Fruit fly (Drosophila melanogaster) whole organism, embryonic: Measurements from ENCODE around the gene CG14342.

Source experiments
- CG10147 ChIP-seq: fragments of 200-800 bp; sonication (Bioruptor generic); optimal IDR thresholded peaks from 2 replicates; lab custom pipeline; 2019; ENCODE audit warnings: missing biosample characterization, mild to moderate bottlenecking, missing genetic modification characterization, moderate library complexity
- CG10543 ChIP-seq: fragments of 200-800 bp; sonication (Bioruptor generic); optimal IDR thresholded peaks from 3 replicates; lab custom pipeline; 2017; ENCODE audit warnings: missing biosample characterization, mild to moderate bottlenecking, missing genetic modification characterization, moderate library complexity
- CG10565 ChIP-seq: fragments of 200-800 bp; sonication (Bioruptor generic); optimal IDR thresholded peaks from 3 replicates; lab custom pipeline; 2016; ENCODE audit warnings: missing biosample characterization, mild to moderate bottlenecking, missing genetic modification characterization
- CG10959 ChIP-seq: fragments of 200-800 bp; sonication (Bioruptor generic); IDR thresholded peaks from 2 replicates; pipeline ENCODE4 v1.3.6; 2022; ENCODE audit warnings: missing biosample characterization, missing genetic modification characterization
- CG11085 ChIP-seq: fragments of 200-800 bp; sonication (Bioruptor generic); IDR thresholded peaks from 2 replicates; pipeline ENCODE4 v1.3.6; 2022; ENCODE audit warnings: missing biosample characterization, missing genetic modification characterization
- CG11560 ChIP-seq: fragments of 200-800 bp; sonication (Bioruptor generic); IDR thresholded peaks from 3 replicates; pipeline ENCODE4 v1.3.6; 2022; ENCODE audit warnings: missing biosample characterization, missing genetic modification characterization
- CG12219 ChIP-seq: fragments of 200-800 bp; sonication (Bioruptor generic); optimal IDR thresholded peaks from 3 replicates; lab custom pipeline; 2018; ENCODE audit warnings: missing biosample characterization, mild to moderate bottlenecking, missing genetic modification characterization
- CG1233 ChIP-seq: fragments of 200-800 bp; sonication (Bioruptor generic); optimal IDR thresholded peaks from 4 replicates; lab custom pipeline; 2018; ENCODE audit warnings: missing biosample characterization, mild to moderate bottlenecking, missing genetic modification characterization
- CG13123 ChIP-seq: fragments of 200-800 bp; sonication (Bioruptor generic); optimal IDR thresholded peaks from 2 replicates; lab custom pipeline; 2016; ENCODE audit warnings: missing biosample characterization, missing genetic modification characterization
- CG13624 ChIP-seq: fragments of 200-800 bp; sonication (Bioruptor generic); optimal IDR thresholded peaks from 2 replicates; lab custom pipeline; 2016; ENCODE audit warnings: missing biosample characterization, missing genetic modification characterization
- CG13894 ChIP-seq: fragments of 200-800 bp; sonication (Bioruptor generic); optimal IDR thresholded peaks from 3 replicates; lab custom pipeline; 2018; ENCODE audit warnings: missing biosample characterization, mild to moderate bottlenecking, missing genetic modification characterization, moderate library complexity
- CG14860 ChIP-seq: fragments of 200-800 bp; sonication (Bioruptor generic); IDR thresholded peaks from 3 replicates; pipeline ENCODE4 v1.3.6; 2022; ENCODE audit warnings: missing biosample characterization, missing genetic modification characterization; ENCODE audit not compliant: partially characterized antibody
- CG15011 ChIP-seq: fragments of 200-800 bp; sonication (Bioruptor generic); optimal IDR thresholded peaks from 3 replicates; lab custom pipeline; 2018; ENCODE audit warnings: missing biosample characterization, mild to moderate bottlenecking, missing genetic modification characterization
- CG17385 ChIP-seq: fragments of 200-800 bp; sonication (Bioruptor generic); optimal IDR thresholded peaks from 3 replicates; lab custom pipeline; 2018; ENCODE audit warnings: missing biosample characterization, mild to moderate bottlenecking, missing genetic modification characterization
- CG2712 ChIP-seq: fragments of 200-800 bp; optimal IDR thresholded peaks from 3 replicates; lab custom pipeline; 2019; ENCODE audit warnings: missing biosample characterization, mild to moderate bottlenecking, missing genetic modification characterization, moderate library complexity
- CG4424 ChIP-seq: fragments of 200-800 bp; sonication (Bioruptor generic); optimal IDR thresholded peaks from 3 replicates; lab custom pipeline; 2016; ENCODE audit warnings: missing biosample characterization, missing genetic modification characterization
- CG4820 ChIP-seq: fragments of 200-800 bp; sonication (Bioruptor generic); optimal IDR thresholded peaks from 3 replicates; lab custom pipeline; 2016; ENCODE audit warnings: missing biosample characterization, missing genetic modification characterization
- CG6175 ChIP-seq: fragments of 200-800 bp; sonication (Bioruptor generic); IDR thresholded peaks from 3 replicates; pipeline ENCODE4 v1.3.6; 2022; ENCODE audit warnings: missing biosample characterization, missing genetic modification characterization
- CG6683 ChIP-seq: fragments of 200-800 bp; sonication (Bioruptor generic); optimal IDR thresholded peaks from 2 replicates; lab custom pipeline; 2017; ENCODE audit warnings: missing biosample characterization, mild to moderate bottlenecking, missing genetic modification characterization, missing genetic modification reagents
- CG7271 ChIP-seq: fragments of 200-800 bp; sonication (Bioruptor generic); optimal IDR thresholded peaks from 2 replicates; lab custom pipeline; 2018; ENCODE audit warnings: missing biosample characterization, mild to moderate bottlenecking, missing genetic modification characterization, moderate library complexity
- CG7963 ChIP-seq: fragments of 200-800 bp; sonication (Bioruptor generic); IDR thresholded peaks from 3 replicates; pipeline ENCODE4 v1.3.6; 2022; ENCODE audit warnings: missing biosample characterization, missing genetic modification characterization; ENCODE audit not compliant: partially characterized antibody
- CG8765 ChIP-seq: fragments of 200-800 bp; sonication (Bioruptor generic); IDR thresholded peaks from 2 replicates; pipeline ENCODE4 v1.3.6; 2022; ENCODE audit warnings: missing biosample characterization, missing genetic modification characterization
- CG8924 ChIP-seq: fragments of 200-800 bp; optimal IDR thresholded peaks from 3 replicates; lab custom pipeline; 2019; ENCODE audit warnings: missing biosample characterization, mild to moderate bottlenecking, missing genetic modification characterization, moderate library complexity
- CG9437 ChIP-seq: fragments of 200-800 bp; sonication (Bioruptor generic); optimal IDR thresholded peaks from 2 replicates; lab custom pipeline; 2018; ENCODE audit warnings: missing biosample characterization, mild to moderate bottlenecking, missing genetic modification characterization
- CG9609 ChIP-seq: fragments of 200-800 bp; sonication (Bioruptor generic); optimal IDR thresholded peaks from 3 replicates; lab custom pipeline; 2016; ENCODE audit warnings: missing biosample characterization, missing genetic modification characterization
- CTCF ChIP-seq: fragments of 200-800 bp; sonication (Bioruptor generic); optimal IDR thresholded peaks from 2 replicates; lab custom pipeline; 2017; ENCODE audit warnings: missing biosample characterization, mild to moderate bottlenecking, missing genetic modification characterization, moderate library complexity
- D ChIP-seq, 2 experiments: fragments of 200-800 bp in 1 of 2; fragments of >200 bp in 1 of 2; sonication (Bioruptor generic) in 1 of 2; optimal IDR thresholded peaks; 2 replicates in 1 of 2; 3 replicates in 1 of 2; lab custom pipeline; 2017; ENCODE audit warnings: mild to moderate bottlenecking in 1 of 2, missing biosample characterization in 1 of 2, missing genetic modification characterization in 1 of 2, missing genetic modification reagents in 1 of 2
- D19B ChIP-seq: fragments of 200-800 bp; sonication (Bioruptor generic); optimal IDR thresholded peaks from 2 replicates; lab custom pipeline; 2017; ENCODE audit warnings: missing biosample characterization, mild to moderate bottlenecking, missing genetic modification characterization
- Dll ChIP-seq: fragments of 200-800 bp; sonication (Bioruptor generic); IDR thresholded peaks from 4 replicates; pipeline ENCODE4 v1.3.6; 2022; ENCODE audit warnings: missing biosample characterization, missing genetic modification characterization; ENCODE audit not compliant: partially characterized antibody
- Ets97D ChIP-seq: fragments of 200-800 bp; sonication (Bioruptor generic); optimal IDR thresholded peaks from 3 replicates; lab custom pipeline; 2016; ENCODE audit warnings: missing biosample characterization, missing genetic modification characterization
- Gsc ChIP-seq: fragments of 200-800 bp; sonication (Bioruptor generic); IDR thresholded peaks from 2 replicates; pipeline ENCODE4 v1.3.6; 2022; ENCODE audit warnings: missing biosample characterization, missing genetic modification characterization
- Gug ChIP-seq: fragments of 200-800 bp; sonication (Bioruptor generic); IDR thresholded peaks from 4 replicates; pipeline ENCODE4 v1.3.6; 2022; ENCODE audit warnings: missing biosample characterization, missing genetic modification characterization
- Kr ChIP-seq: fragments of 200-800 bp; sonication (Bioruptor generic); optimal IDR thresholded peaks from 2 replicates; lab custom pipeline; 2017; ENCODE audit warnings: missing biosample characterization, mild to moderate bottlenecking, missing genetic modification characterization
- Lim3 ChIP-seq: fragments of 200-800 bp; sonication (Bioruptor generic); IDR thresholded peaks from 2 replicates; pipeline ENCODE4 v1.3.6; 2022; ENCODE audit warnings: missing biosample characterization, missing genetic modification characterization
- MBD-R2 ChIP-seq: fragments of 200-800 bp; sonication (Bioruptor generic); IDR thresholded peaks from 2 replicates; pipeline ENCODE4 v1.3.6; 2022; ENCODE audit warnings: missing biosample characterization, missing genetic modification characterization
- MESR4 ChIP-seq: fragments of 200-800 bp; sonication (Bioruptor generic); optimal IDR thresholded peaks from 2 replicates; lab custom pipeline; 2018; ENCODE audit warnings: missing biosample characterization, mild to moderate bottlenecking, missing genetic modification characterization, moderate library complexity
- YL-1 ChIP-seq: fragments of 200-800 bp; sonication (Bioruptor generic); optimal IDR thresholded peaks from 3 replicates; lab custom pipeline; 2017; ENCODE audit warnings: missing biosample characterization, mild to moderate bottlenecking, missing genetic modification characterization
- cas ChIP-seq: fragments of 200-800 bp; sonication (Bioruptor generic); IDR thresholded peaks from 2 replicates; pipeline ENCODE4 v1.3.6; 2022; ENCODE audit warnings: missing biosample characterization, missing genetic modification characterization
- croc ChIP-seq: fragments of 200-800 bp; sonication (Bioruptor generic); conservative IDR thresholded peaks from 3 replicates; pipeline ENCODE4 v1.3.6; 2022; ENCODE audit warnings: missing biosample characterization, missing genetic modification characterization
- da ChIP-seq: fragments of 200-800 bp; sonication (Bioruptor generic); optimal IDR thresholded peaks from 2 replicates; lab custom pipeline; 2016; ENCODE audit warnings: missing biosample characterization, missing genetic modification characterization
- dan ChIP-seq: fragments of 200-800 bp; sonication (Bioruptor generic); IDR thresholded peaks from 2 replicates; pipeline ENCODE4 v1.3.6; 2022; ENCODE audit warnings: missing biosample characterization, missing genetic modification characterization
- fd3F ChIP-seq: fragments of 200-800 bp; sonication (Bioruptor generic); optimal IDR thresholded peaks from 2 replicates; lab custom pipeline; 2018; ENCODE audit warnings: missing biosample characterization, mild to moderate bottlenecking, missing genetic modification characterization, moderate library complexity
- gcm ChIP-seq: fragments of 200-800 bp; sonication (Bioruptor generic); optimal IDR thresholded peaks from 2 replicates; lab custom pipeline; 2019; ENCODE audit warnings: missing biosample characterization, mild to moderate bottlenecking, missing genetic modification characterization, moderate library complexity
- gfzf ChIP-seq: fragments of 200-800 bp; sonication (Bioruptor generic); optimal IDR thresholded peaks from 2 replicates; lab custom pipeline; 2016; ENCODE audit warnings: missing biosample characterization, mild to moderate bottlenecking, missing genetic modification characterization, moderate library complexity
- hkb ChIP-seq, 2 experiments: fragments of 200-800 bp in 1 of 2; fragments of >200 bp in 1 of 2; sonication (Bioruptor generic) in 1 of 2; IDR thresholded peaks in 1 of 2; optimal IDR thresholded peaks in 1 of 2; 2 replicates each; pipeline versions ENCODE4 v1.3.6 to Lab custom; 2017 to 2022; ENCODE audit warnings: missing biosample characterization in 1 of 2, missing genetic modification characterization in 1 of 2
- lab ChIP-seq: fragments of 200-800 bp; sonication (Bioruptor generic); optimal IDR thresholded peaks from 3 replicates; lab custom pipeline; 2017; ENCODE audit warnings: missing biosample characterization, missing genetic modification characterization, mild to moderate bottlenecking, moderate library complexity, missing genetic modification reagents
- pita ChIP-seq: fragments of 200-800 bp; sonication (Bioruptor generic); optimal IDR thresholded peaks from 2 replicates; lab custom pipeline; 2017; ENCODE audit warnings: missing biosample characterization, mild to moderate bottlenecking, missing genetic modification characterization
- slbo ChIP-seq: fragments of 200-800 bp; sonication (Bioruptor generic); IDR thresholded peaks from 2 replicates; pipeline ENCODE4 v1.3.6; 2022; ENCODE audit warnings: missing biosample characterization, missing genetic modification characterization
- vnd ChIP-seq: fragments of 200-800 bp; sonication (Bioruptor generic); IDR thresholded peaks from 3 replicates; pipeline ENCODE4 v1.3.6; 2022; ENCODE audit warnings: missing biosample characterization, missing genetic modification characterization; ENCODE audit not compliant: partially characterized antibody
- zen ChIP-seq: fragments of 200-800 bp; sonication (Bioruptor generic); optimal IDR thresholded peaks from 3 replicates; lab custom pipeline; 2018; ENCODE audit warnings: missing biosample characterization, mild to moderate bottlenecking, missing genetic modification characterization, moderate library complexity

The CG14342 gene

DNA sequence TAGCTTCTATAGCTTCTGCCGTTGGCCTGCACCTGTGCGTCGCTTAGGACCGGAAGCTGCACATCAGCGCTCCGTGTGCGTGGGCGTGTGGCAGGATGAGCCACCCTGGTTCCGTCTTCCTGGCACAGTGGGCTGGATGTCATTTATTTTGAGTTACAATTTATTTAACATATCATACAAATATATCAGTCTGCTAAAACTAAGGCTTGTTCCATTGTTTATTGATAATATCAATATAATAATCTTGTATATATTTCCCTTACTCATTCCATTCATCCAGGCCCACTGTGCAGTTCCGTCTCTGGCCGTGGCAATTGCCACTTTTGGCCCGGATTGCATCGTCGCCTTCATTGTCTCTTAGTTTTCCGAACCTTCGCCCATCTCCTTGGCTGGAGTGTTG, 10.4 kb downstream of the CG14342 start (continued):
- TF ChIP-seq cas (GFP tag; lab: Robert Waterston, UW) (no peak), CG10959 (GFP tag; lab: Robert Waterston, UW) (0 out of 2 replicates have a peak, but pooled peaks have one; percentile 9), MBD-R2 (GFP tag; lab: Robert Waterston, UW) (no peak; the same call in 1 of the 2 replicates), CG6175 (no peak), gfzf (GFP tag; lab: Kevin White, UChicago) (no peak), D (optimal IDR thresholded peaks at IDR 0.05; lab: Kevin White, UChicago) (no peak), D (GFP tag; optimal IDR thresholded peaks at IDR 0.05; lab: Kevin White, UChicago) (peak; percentile 7), CG6683 (GFP tag; lab: Kevin White, UChicago) (no peak), Gsc (GFP tag; lab: Robert Waterston, UW) (0 out of 2 replicates have a peak, but pooled peaks have one; percentile 16), croc (no peak; the same call in 2 of the 3 replicates), CG4424 (GFP tag; lab: Kevin White, UChicago) (peak; percentile 40), CG15011 (GFP tag; lab: Kevin White, UChicago) (no peak), CG13624 (no peak), CG8765 (GFP tag; lab: Robert Waterston, UW) (0 out of 2 replicates have a peak, but pooled peaks have one; percentile 28), CG7271 (tag; lab: Kevin White, UChicago) (no peak), CG1233 (peak; percentile 16), Lim3 (no peak), Gug (GFP tag; lab: Robert Waterston, UW) (0 out of 4 replicates have a peak, but pooled peaks have one; percentile 33), CTCF (GFP tag; lab: Kevin White, UChicago) (no peak), lab (peak; percentile 73), CG9609 (GFP tag; lab: Kevin White, UChicago) (no peak), CG7963 (no peak), vnd (GFP tag; lab: Robert Waterston, UW) (no peak), gcm (no peak), CG11085 (GFP tag; lab: Robert Waterston, UW) (no peak), CG10565 (GFP tag; lab: Kevin White, UChicago) (no peak), CG8924 (tag; lab: Kevin White, UChicago) (peak; percentile 36), zen (tag; lab: Kevin White, UChicago) (no peak), Kr (GFP tag; lab: Kevin White, UChicago) (no peak), hkb (optimal IDR thresholded peaks at IDR 0.05; lab: Kevin White, UChicago) (no peak), hkb (GFP tag; IDR thresholded peaks at IDR 0.05; lab: Robert Waterston, UW) (peak; percentile 70), D19B (no peak), CG11560 (no peak), CG10147 (GFP tag; lab: Kevin White, UChicago) (no peak), MESR4 (no peak), dan (GFP tag; lab: Robert Waterston, UW) (no peak), Ets97D (GFP tag; lab: Kevin White, UChicago) (no peak), CG9437 (GFP tag; lab: Kevin White, UChicago) (peak; percentile 8), CG13894 (tag; lab: Kevin White, UChicago) (no peak), CG4820 (peak; percentile 31), CG13123 (no peak), pita (no peak), da (GFP tag; lab: Kevin White, UChicago) (no peak), fd3F (GFP tag; lab: Kevin White, UChicago) (no peak), CG14860 (GFP tag; lab: Robert Waterston, UW) (no peak), CG10543 (GFP tag; lab: Kevin White, UChicago) (no peak), slbo (GFP tag; lab: Robert Waterston, UW) (peak; percentile 67), CG12219 (GFP tag; lab: Kevin White, UChicago) (peak; percentile 16), Dll (GFP tag; lab: Robert Waterston, UW) (no peak), CG17385 (peak; percentile 39), CG2712 (peak; percentile 58), YL-1 (no peak)
